Fruit fly (Drosophila melanogaster): ENCODE results near the gene CG42688.
A peak's percentile ranks its signal among the peaks of the same experiment; 100 is the strongest.

dm6 chr2L:19191789-19192297 lies 9.2 kb upstream of the CG42688 start:
- TF ChIP-seq CG10348 (GFP tag; IDR thresholded peaks at IDR 0.05) (no peak), CG17806 (tag; optimal IDR thresholded peaks at IDR 0.05) (no peak), EcR (GFP tag; optimal IDR thresholded peaks at IDR 0.05) (no peak), CG8159 (tag; optimal IDR thresholded peaks at IDR 0.05) (no peak), CG15710 (tag; optimal IDR thresholded peaks at IDR 0.05) (no peak), fd96Ca (GFP tag; IDR thresholded peaks at IDR 0.05) (peak; percentile 38; the same call in 1 of the 3 replicates), Pif1A (GFP tag; optimal IDR thresholded peaks at IDR 0.05) (no peak), CG14655 (GFP tag; optimal IDR thresholded peaks at IDR 0.05) (no peak), CG34367 (tag; optimal IDR thresholded peaks at IDR 0.05) (no peak), gl (tag; optimal IDR thresholded peaks at IDR 0.05) (no peak)
